Fruit fly (Drosophila melanogaster) whole organism, embryonic: Measurements from ENCODE around the gene gish.
A peak's percentile ranks its signal among the peaks of the same experiment; 100 is the strongest.

Source experiments
- BEAF-32 ChIP-seq: fragments of 200-800 bp; sonication (Bioruptor generic); optimal IDR thresholded peaks from 3 replicates; lab custom pipeline; 2017; ENCODE audit warnings: missing biosample characterization, missing genetic modification characterization, mild to moderate bottlenecking, moderate library complexity, missing genetic modification reagents
- Bgb ChIP-seq: fragments of 200-800 bp; sonication (Bioruptor generic); IDR thresholded peaks from 2 replicates; pipeline ENCODE4 v1.3.6; 2022; ENCODE audit warnings: missing biosample characterization, missing genetic modification characterization; ENCODE audit not compliant: partially characterized antibody
- CG10321 ChIP-seq: fragments of 200-800 bp; sonication (Bioruptor generic); IDR thresholded peaks from 2 replicates; pipeline ENCODE4 v1.3.6; 2022; ENCODE audit warnings: missing biosample characterization, missing genetic modification characterization
- CG10366 ChIP-seq: fragments of 200-800 bp; sonication (Bioruptor generic); IDR thresholded peaks from 2 replicates; pipeline ENCODE4 v1.3.6; 2022; ENCODE audit warnings: missing biosample characterization, missing genetic modification characterization
- CG10431 ChIP-seq: fragments of 200-800 bp; sonication (Bioruptor generic); optimal IDR thresholded peaks from 3 replicates; lab custom pipeline; 2018; ENCODE audit warnings: missing biosample characterization, mild to moderate bottlenecking, missing genetic modification characterization
- CG15514 ChIP-seq: fragments of 200-800 bp; sonication (Bioruptor generic); optimal IDR thresholded peaks from 3 replicates; lab custom pipeline; 2017; ENCODE audit warnings: missing biosample characterization, missing genetic modification characterization, mild to moderate bottlenecking, moderate library complexity, missing genetic modification reagents
- CG15696 ChIP-seq: fragments of 200-800 bp; sonication (Bioruptor generic); optimal IDR thresholded peaks from 2 replicates; lab custom pipeline; 2019; ENCODE audit warnings: missing biosample characterization, mild to moderate bottlenecking, missing genetic modification characterization, moderate library complexity
- CG1647 ChIP-seq: fragments of 200-800 bp; sonication (Bioruptor generic); optimal IDR thresholded peaks from 3 replicates; lab custom pipeline; 2016; ENCODE audit warnings: missing biosample characterization, missing genetic modification characterization
- CG16815 ChIP-seq: fragments of 200-800 bp; sonication (Bioruptor generic); optimal IDR thresholded peaks from 3 replicates; lab custom pipeline; 2017; ENCODE audit warnings: missing biosample characterization, mild to moderate bottlenecking, missing genetic modification characterization
- CG2120 ChIP-seq: fragments of 200-800 bp; sonication (Bioruptor generic); optimal IDR thresholded peaks from 3 replicates; lab custom pipeline; 2016; ENCODE audit warnings: missing biosample characterization, missing genetic modification characterization
- CG30403 ChIP-seq: fragments of 200-800 bp; sonication (Bioruptor generic); optimal IDR thresholded peaks from 3 replicates; lab custom pipeline; 2016; ENCODE audit warnings: missing biosample characterization, missing genetic modification characterization
- CG33557 ChIP-seq: fragments of 200-800 bp; sonication (Bioruptor generic); optimal IDR thresholded peaks from 2 replicates; lab custom pipeline; 2019; ENCODE audit warnings: missing biosample characterization, mild to moderate bottlenecking, missing genetic modification characterization, moderate library complexity
- CG3995 ChIP-seq: fragments of 200-800 bp; sonication (Bioruptor generic); optimal IDR thresholded peaks from 3 replicates; lab custom pipeline; 2016; ENCODE audit warnings: missing biosample characterization, missing genetic modification characterization
- CG4730 ChIP-seq: fragments of 200-800 bp; sonication (Bioruptor generic); IDR thresholded peaks from 2 replicates; pipeline ENCODE4 v1.3.6; 2022; ENCODE audit warnings: missing biosample characterization, missing genetic modification characterization
- CG6272 ChIP-seq: fragments of 200-800 bp; sonication (Bioruptor generic); IDR thresholded peaks from 2 replicates; pipeline ENCODE4 v1.3.6; 2022; ENCODE audit warnings: missing biosample characterization, missing genetic modification characterization
- CG6654 ChIP-seq: fragments of 200-800 bp; sonication (Bioruptor generic); optimal IDR thresholded peaks from 2 replicates; lab custom pipeline; 2017; ENCODE audit warnings: missing biosample characterization, mild to moderate bottlenecking, missing genetic modification characterization
- CG7271 ChIP-seq: fragments of 200-800 bp; sonication (Bioruptor generic); optimal IDR thresholded peaks from 2 replicates; lab custom pipeline; 2018; ENCODE audit warnings: missing biosample characterization, mild to moderate bottlenecking, missing genetic modification characterization, moderate library complexity
- CG8290 ChIP-seq, 3 experiments: fragments of 200-800 bp; sonication (Bioruptor generic); optimal IDR thresholded peaks; 2 replicates each; lab custom pipeline; 2016 to 2019; ENCODE audit warnings: missing biosample characterization in 3 of 3, missing genetic modification characterization in 3 of 3, mild to moderate bottlenecking in 2 of 3, moderate library complexity in 1 of 3
- CG9609 ChIP-seq: fragments of 200-800 bp; sonication (Bioruptor generic); optimal IDR thresholded peaks from 3 replicates; lab custom pipeline; 2016; ENCODE audit warnings: missing biosample characterization, missing genetic modification characterization
- CG9817 ChIP-seq: fragments of 200-800 bp; sonication (Bioruptor generic); optimal IDR thresholded peaks from 2 replicates; lab custom pipeline; 2018; ENCODE audit warnings: missing biosample characterization, mild to moderate bottlenecking, missing genetic modification characterization, moderate library complexity
- Deaf1 ChIP-seq: fragments of 200-800 bp; optimal IDR thresholded peaks from 3 replicates; lab custom pipeline; 2019; ENCODE audit warnings: missing biosample characterization, mild to moderate bottlenecking, missing genetic modification characterization, moderate library complexity
- Dek ChIP-seq: fragments of 200-800 bp; sonication (Bioruptor generic); optimal IDR thresholded peaks from 3 replicates; lab custom pipeline; 2019; ENCODE audit warnings: missing biosample characterization, mild to moderate bottlenecking, missing genetic modification characterization, moderate library complexity
- Doc3 ChIP-seq: fragments of 200-800 bp; sonication (Bioruptor generic); IDR thresholded peaks from 3 replicates; pipeline ENCODE4 v1.3.6; 2022; ENCODE audit warnings: missing biosample characterization, missing genetic modification characterization; ENCODE audit not compliant: partially characterized antibody
- Ets65A ChIP-seq: fragments of 200-800 bp; sonication (Bioruptor generic); peaks from one replicate; lab custom pipeline; 2016; ENCODE audit warnings: missing biosample characterization, missing genetic modification characterization
- Ets97D ChIP-seq: fragments of 200-800 bp; sonication (Bioruptor generic); optimal IDR thresholded peaks from 3 replicates; lab custom pipeline; 2016; ENCODE audit warnings: missing biosample characterization, missing genetic modification characterization
- Fer1 ChIP-seq: fragments of 200-800 bp; sonication (Bioruptor generic); optimal IDR thresholded peaks from 2 replicates; lab custom pipeline; 2017; ENCODE audit warnings: missing biosample characterization, mild to moderate bottlenecking, missing genetic modification characterization
- Fer3 ChIP-seq: fragments of 200-800 bp; sonication (Bioruptor generic); optimal IDR thresholded peaks from 2 replicates; lab custom pipeline; 2018; ENCODE audit warnings: missing biosample characterization, mild to moderate bottlenecking, missing genetic modification characterization, moderate library complexity
- Gsc ChIP-seq: fragments of 200-800 bp; sonication (Bioruptor generic); IDR thresholded peaks from 2 replicates; pipeline ENCODE4 v1.3.6; 2022; ENCODE audit warnings: missing biosample characterization, missing genetic modification characterization
- HLHmδ ChIP-seq: fragments of 200-800 bp; sonication (Bioruptor generic); optimal IDR thresholded peaks from 2 replicates; lab custom pipeline; 2018; ENCODE audit warnings: missing biosample characterization, mild to moderate bottlenecking, missing genetic modification characterization, moderate library complexity
- Hand ChIP-seq: fragments of 200-800 bp; sonication (Bioruptor generic); optimal IDR thresholded peaks from 2 replicates; lab custom pipeline; 2017; ENCODE audit warnings: mild to moderate bottlenecking, missing biosample characterization, missing genetic modification reagents, missing genetic modification characterization
- HmgD ChIP-seq: fragments of 200-800 bp; sonication (Bioruptor generic); optimal IDR thresholded peaks from 3 replicates; lab custom pipeline; 2016; ENCODE audit warnings: missing biosample characterization, missing genetic modification characterization
- Hr39 ChIP-seq: fragments of >200 bp; optimal IDR thresholded peaks from 2 replicates; lab custom pipeline; 2017
- Mad ChIP-seq: fragments of 200-800 bp; sonication (Bioruptor generic); optimal IDR thresholded peaks from 2 replicates; lab custom pipeline; 2016; ENCODE audit warnings: missing biosample characterization, missing genetic modification characterization
- Mes4 ChIP-seq: fragments of 200-800 bp; sonication (Bioruptor generic); optimal IDR thresholded peaks from 2 replicates; lab custom pipeline; 2016; ENCODE audit warnings: missing biosample characterization, missing genetic modification characterization
- Nf-YB ChIP-seq: fragments of 200-800 bp; sonication (Bioruptor generic); optimal IDR thresholded peaks from 3 replicates; lab custom pipeline; 2019; ENCODE audit warnings: missing biosample characterization, mild to moderate bottlenecking, missing genetic modification characterization, moderate library complexity
- Nf-YC ChIP-seq: fragments of 200-800 bp; optimal IDR thresholded peaks from 3 replicates; lab custom pipeline; 2019; ENCODE audit warnings: missing biosample characterization, mild to moderate bottlenecking, missing genetic modification characterization, moderate library complexity
- Rfx ChIP-seq: fragments of 200-800 bp; sonication (Bioruptor generic); IDR thresholded peaks from 2 replicates; pipeline ENCODE4 v1.3.6; 2022; ENCODE audit warnings: missing biosample characterization, missing genetic modification characterization
- Stat92E ChIP-seq, 3 experiments: fragments of >200 bp in 2 of 3; fragments of 200-800 bp in 1 of 3; sonication (Bioruptor generic) in 1 of 3; optimal IDR thresholded peaks; 2 replicates each; lab custom pipeline; 2017 to 2019; ENCODE audit warnings: missing biosample characterization in 3 of 3, missing genetic modification characterization in 3 of 3, mild to moderate bottlenecking in 1 of 3, moderate library complexity in 1 of 3
- Taf1 ChIP-seq: fragments of 200-800 bp; sonication (Bioruptor generic); IDR thresholded peaks from 2 replicates; pipeline ENCODE4 v1.3.6; 2022; ENCODE audit warnings: missing biosample characterization, missing genetic modification characterization
- Usf ChIP-seq: fragments of 200-800 bp; sonication (Bioruptor generic); optimal IDR thresholded peaks from 2 replicates; lab custom pipeline; 2017; ENCODE audit warnings: missing genotype, missing biosample characterization, missing genetic modification characterization
- az2 ChIP-seq: fragments of 200-800 bp; sonication (Bioruptor generic); optimal IDR thresholded peaks from 3 replicates; lab custom pipeline; 2016; ENCODE audit warnings: missing biosample characterization, missing genetic modification characterization
- esg ChIP-seq: fragments of 200-800 bp; sonication (Bioruptor generic); conservative IDR thresholded peaks from 2 replicates; pipeline ENCODE4 v1.3.6; 2022; ENCODE audit warnings: missing biosample characterization, missing genetic modification characterization
- ftz-f1 ChIP-seq: fragments of 200-800 bp; sonication (Bioruptor generic); optimal IDR thresholded peaks from 2 replicates; lab custom pipeline; 2016; ENCODE audit warnings: missing biosample characterization, missing genetic modification characterization
- gsb-n ChIP-seq: fragments of 200-800 bp; sonication (Bioruptor generic); optimal IDR thresholded peaks from 3 replicates; lab custom pipeline; 2018; ENCODE audit warnings: missing biosample characterization, mild to moderate bottlenecking, missing genetic modification characterization
- rib ChIP-seq: fragments of 200-800 bp; sonication (Bioruptor generic); IDR thresholded peaks from 2 replicates; pipeline ENCODE4 v1.3.6; 2022; ENCODE audit warnings: missing biosample characterization, missing genetic modification characterization
- run ChIP-seq: fragments of 200-800 bp; sonication (Bioruptor generic); optimal IDR thresholded peaks from 3 replicates; lab custom pipeline; 2018; ENCODE audit warnings: missing biosample characterization, mild to moderate bottlenecking, missing genetic modification characterization
- scrt ChIP-seq: fragments of 200-800 bp; sonication (Bioruptor generic); optimal IDR thresholded peaks from 2 replicates; lab custom pipeline; 2018; ENCODE audit warnings: missing biosample characterization, mild to moderate bottlenecking, missing genetic modification characterization, moderate library complexity
- sim ChIP-seq: fragments of 200-800 bp; sonication (Bioruptor generic); IDR thresholded peaks from 2 replicates; pipeline ENCODE4 v1.3.6; 2022; ENCODE audit warnings: missing biosample characterization, missing genetic modification characterization
- sr ChIP-seq: fragments of 200-800 bp; sonication (Bioruptor generic); IDR thresholded peaks from 3 replicates; pipeline ENCODE4 v1.3.6; 2022; ENCODE audit warnings: missing biosample characterization, missing genetic modification characterization

gish gene

DNA sequence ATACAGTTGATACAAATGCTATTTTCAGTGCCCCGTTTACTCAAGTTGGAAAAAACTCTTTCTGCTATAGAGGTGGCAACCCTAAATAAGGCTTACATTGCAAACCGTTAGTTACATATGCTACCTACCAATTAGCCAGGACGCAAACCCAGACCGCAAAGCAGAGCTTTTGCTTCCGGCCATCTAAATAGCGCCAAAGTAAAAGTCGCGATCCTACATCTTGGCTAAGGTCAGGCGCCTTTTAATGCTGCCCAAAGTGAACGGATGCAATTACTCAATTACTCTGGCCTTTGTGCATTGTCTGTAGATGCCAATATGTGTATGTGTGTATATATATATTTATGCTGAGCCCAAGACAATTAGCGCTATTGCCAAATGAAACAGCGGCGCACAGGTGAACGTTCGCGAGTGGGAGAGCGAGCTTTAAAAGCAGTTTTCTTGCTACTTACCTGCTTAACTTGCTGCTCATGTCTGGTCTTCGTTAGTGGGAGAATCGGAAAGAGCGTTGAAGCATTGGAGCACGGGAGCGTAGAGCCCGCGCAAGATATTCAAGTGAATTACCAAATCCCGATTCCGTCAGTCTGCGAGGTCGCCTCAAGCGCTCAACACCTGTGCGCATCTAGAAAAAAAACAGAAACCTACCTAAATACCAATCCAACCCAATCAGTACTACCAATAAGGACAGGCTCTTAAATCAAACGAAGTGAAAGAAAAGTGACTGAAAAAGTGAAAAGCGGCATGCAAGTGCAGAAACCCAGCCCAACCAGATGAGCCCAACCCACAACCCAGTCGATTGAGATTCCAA lies 33.1 kb downstream of the gish start, which contains the start of gene Zip89B (continued):
- TF ChIP-seq Usf (GFP tag; lab: Kevin White, UChicago) (no peak), Rfx (GFP tag; lab: Robert Waterston, UW) (no peak; the same call in 1 of the 2 replicates), scrt (GFP tag; lab: Kevin White, UChicago) (no peak), Fer3 (no peak), Stat92E (GFP tag; optimal IDR thresholded peaks at IDR 0.05; lab: Kevin White, UChicago) (no peak), CG9817 (tag; lab: Kevin White, UChicago) (no peak), CG10366 (GFP tag; lab: Robert Waterston, UW) (no peak), sim (no peak), HLHmδ (GFP tag; lab: Kevin White, UChicago) (no peak), run (tag; lab: Kevin White, UChicago) (no peak), sr (GFP tag; lab: Robert Waterston, UW) (no peak), CG15696 (no peak), CG16815 (GFP tag; lab: Kevin White, UChicago) (no peak), rib (GFP tag; lab: Robert Waterston, UW) (0 out of 2 replicates have a peak, but pooled peaks have one; percentile 29), BEAF-32 (peak; percentile 4), Deaf1 (tag; lab: Kevin White, UChicago) (peak; percentile 1), CG6654 (GFP tag; lab: Kevin White, UChicago) (no peak), Nf-YB (no peak), CG33557 (no peak), esg (no peak), Taf1 (GFP tag; lab: Robert Waterston, UW) (peak; percentile 33; the same call in 1 of the 2 replicates), az2 (GFP tag; lab: Kevin White, UChicago) (no peak), CG2120 (GFP tag; lab: Kevin White, UChicago) (no peak), CG8290 (GFP tag; optimal IDR thresholded peaks at IDR 0.05; lab: Kevin White, UChicago) (peak; percentile 10), CG8290 (tag; optimal IDR thresholded peaks at IDR 0.05; lab: Kevin White, UChicago) (peak in 1 of 2 experiments; percentile 76), Mes4 (GFP tag; lab: Kevin White, UChicago) (no peak), CG10431 (peak; percentile 20), CG6272 (GFP tag; lab: Robert Waterston, UW) (no peak), Mad (GFP tag; lab: Kevin White, UChicago) (no peak), Fer1 (GFP tag; lab: Kevin White, UChicago) (peak; percentile 29), Bgb (GFP tag; lab: Robert Waterston, UW) (peak; percentile 27; the same call in 1 of the 2 replicates), gsb-n (tag; lab: Kevin White, UChicago) (no peak), Dek (tag; lab: Kevin White, UChicago) (no peak), ftz-f1 (GFP tag; lab: Kevin White, UChicago) (peak; percentile 58), CG10321 (no peak), Doc3 (GFP tag; lab: Robert Waterston, UW) (no peak), CG1647 (no peak), CG30403 (no peak), Ets65A (GFP tag; lab: Kevin White, UChicago) (peak; percentile 82), HmgD (GFP tag; lab: Kevin White, UChicago) (no peak), Nf-YC (no peak), Hr39 (lab: Kevin White, UChicago) (no peak), CG15514 (GFP tag; lab: Kevin White, UChicago) (peak; percentile 14), CG7271 (tag; lab: Kevin White, UChicago) (no peak), Hand (GFP tag; lab: Kevin White, UChicago) (no peak), CG3995 (GFP tag; lab: Kevin White, UChicago) (peak; percentile 61), CG4730 (GFP tag; lab: Robert Waterston, UW) (no peak), CG9609 (no peak), Ets97D (peak; percentile 59), Gsc (GFP tag; lab: Robert Waterston, UW) (no peak)
